Fruit fly (Drosophila melanogaster) whole organism, embryonic: ENCODE measurements around the gene tipE.

Experiments
- ATbp ChIP-seq: fragments of 200-800 bp; sonication (Bioruptor generic); optimal IDR thresholded peaks from 2 replicates; lab custom pipeline; 2017; ENCODE audit warnings: missing biosample characterization, mild to moderate bottlenecking, missing genetic modification characterization, missing genetic modification reagents
- CG10147 ChIP-seq: fragments of 200-800 bp; sonication (Bioruptor generic); optimal IDR thresholded peaks from 2 replicates; lab custom pipeline; 2019; ENCODE audit warnings: missing biosample characterization, mild to moderate bottlenecking, missing genetic modification characterization, moderate library complexity
- CG10209 ChIP-seq: fragments of 200-800 bp; sonication (Bioruptor generic); optimal IDR thresholded peaks from 3 replicates; lab custom pipeline; 2017; ENCODE audit warnings: missing biosample characterization, mild to moderate bottlenecking, missing genetic modification characterization, missing genetic modification reagents
- CG10543 ChIP-seq: fragments of 200-800 bp; sonication (Bioruptor generic); optimal IDR thresholded peaks from 3 replicates; lab custom pipeline; 2017; ENCODE audit warnings: missing biosample characterization, mild to moderate bottlenecking, missing genetic modification characterization, moderate library complexity
- CG12236 ChIP-seq: fragments of 200-800 bp; sonication (Bioruptor generic); optimal IDR thresholded peaks from 2 replicates; lab custom pipeline; 2016; ENCODE audit warnings: missing biosample characterization, missing genetic modification characterization
- CG13424 ChIP-seq: fragments of 200-800 bp; sonication (Bioruptor generic); optimal IDR thresholded peaks from 2 replicates; lab custom pipeline; 2019; ENCODE audit warnings: missing biosample characterization, mild to moderate bottlenecking, missing genetic modification characterization, moderate library complexity
- CG13775 ChIP-seq: fragments of 200-800 bp; sonication (Bioruptor generic); optimal IDR thresholded peaks from 3 replicates; lab custom pipeline; 2017; ENCODE audit warnings: missing biosample characterization, mild to moderate bottlenecking, missing genetic modification characterization
- CG16815 ChIP-seq: fragments of 200-800 bp; sonication (Bioruptor generic); optimal IDR thresholded peaks from 3 replicates; lab custom pipeline; 2017; ENCODE audit warnings: missing biosample characterization, mild to moderate bottlenecking, missing genetic modification characterization
- CG17612 ChIP-seq: fragments of 200-800 bp; sonication (Bioruptor generic); IDR thresholded peaks from 2 replicates; pipeline ENCODE4 v1.3.6; 2022; ENCODE audit warnings: missing biosample characterization, missing genetic modification characterization
- CG1832 ChIP-seq: fragments of 200-800 bp; sonication (Bioruptor generic); optimal IDR thresholded peaks from 2 replicates; lab custom pipeline; 2017; ENCODE audit warnings: missing biosample characterization, mild to moderate bottlenecking, missing genetic modification characterization, inconsistent platforms
- CG2116 ChIP-seq: fragments of 200-800 bp; sonication (Bioruptor generic); optimal IDR thresholded peaks from 3 replicates; lab custom pipeline; 2018; ENCODE audit warnings: missing biosample characterization, mild to moderate bottlenecking, missing genetic modification characterization
- CG30431 ChIP-seq: fragments of 200-800 bp; sonication (Bioruptor generic); optimal IDR thresholded peaks from 2 replicates; lab custom pipeline; 2017; ENCODE audit warnings: missing biosample characterization, missing genetic modification characterization
- CG4424 ChIP-seq: fragments of 200-800 bp; sonication (Bioruptor generic); optimal IDR thresholded peaks from 3 replicates; lab custom pipeline; 2016; ENCODE audit warnings: missing biosample characterization, missing genetic modification characterization
- CG4854 ChIP-seq: fragments of 200-800 bp; sonication (Bioruptor generic); optimal IDR thresholded peaks from 2 replicates; lab custom pipeline; 2016; ENCODE audit warnings: missing biosample characterization, missing genetic modification characterization, inconsistent platforms
- CG5953 ChIP-seq: fragments of 200-800 bp; sonication (Bioruptor generic); IDR thresholded peaks from 2 replicates; pipeline ENCODE4 v1.3.6; 2022; ENCODE audit warnings: missing biosample characterization, missing genetic modification characterization
- CG6254 ChIP-seq: fragments of 200-800 bp; sonication (Bioruptor generic); optimal IDR thresholded peaks from 3 replicates; lab custom pipeline; 2017; ENCODE audit warnings: mild to moderate bottlenecking, missing biosample characterization, missing genetic modification reagents, missing genetic modification characterization
- CG7839 ChIP-seq: fragments of 200-800 bp; sonication (Bioruptor generic); optimal IDR thresholded peaks from 3 replicates; lab custom pipeline; 2018; ENCODE audit warnings: missing biosample characterization, mild to moderate bottlenecking, missing genetic modification characterization, moderate library complexity
- CG8388 ChIP-seq: fragments of 200-800 bp; sonication (Bioruptor generic); optimal IDR thresholded peaks from 2 replicates; lab custom pipeline; 2019; ENCODE audit warnings: missing biosample characterization, mild to moderate bottlenecking, missing genetic modification characterization, moderate library complexity
- CG8765 ChIP-seq: fragments of 200-800 bp; sonication (Bioruptor generic); IDR thresholded peaks from 2 replicates; pipeline ENCODE4 v1.3.6; 2022; ENCODE audit warnings: missing biosample characterization, missing genetic modification characterization
- CG9609 ChIP-seq: fragments of 200-800 bp; sonication (Bioruptor generic); optimal IDR thresholded peaks from 3 replicates; lab custom pipeline; 2016; ENCODE audit warnings: missing biosample characterization, missing genetic modification characterization
- Chrac-16 ChIP-seq: fragments of 200-800 bp; sonication (Bioruptor generic); optimal IDR thresholded peaks from 3 replicates; lab custom pipeline; 2016; ENCODE audit warnings: missing biosample characterization, missing genetic modification characterization
- D19B ChIP-seq: fragments of 200-800 bp; sonication (Bioruptor generic); optimal IDR thresholded peaks from 2 replicates; lab custom pipeline; 2017; ENCODE audit warnings: missing biosample characterization, mild to moderate bottlenecking, missing genetic modification characterization
- Hey ChIP-seq: fragments of 200-800 bp; sonication (Bioruptor generic); optimal IDR thresholded peaks from 3 replicates; lab custom pipeline; 2018; ENCODE audit warnings: missing biosample characterization, mild to moderate bottlenecking, missing genetic modification characterization
- HmgD ChIP-seq: fragments of 200-800 bp; sonication (Bioruptor generic); optimal IDR thresholded peaks from 3 replicates; lab custom pipeline; 2016; ENCODE audit warnings: missing biosample characterization, missing genetic modification characterization
- HmgZ ChIP-seq: fragments of 200-800 bp; sonication (Bioruptor generic); optimal IDR thresholded peaks from 2 replicates; lab custom pipeline; 2018; ENCODE audit warnings: missing biosample characterization, mild to moderate bottlenecking, missing genetic modification characterization
- Hr78 ChIP-seq, 2 experiments: fragments of 200-800 bp in 1 of 2; fragments of >200 bp in 1 of 2; sonication (Bioruptor generic) in 1 of 2; optimal IDR thresholded peaks; 2 replicates each; lab custom pipeline; 2017 to 2019; ENCODE audit warnings: missing biosample characterization in 2 of 2, missing genetic modification characterization in 2 of 2, mild to moderate bottlenecking in 1 of 2, moderate library complexity in 1 of 2
- Oaz ChIP-seq: fragments of 200-800 bp; sonication (Bioruptor generic); IDR thresholded peaks from 2 replicates; pipeline ENCODE4 v1.3.6; 2022; ENCODE audit warnings: missing biosample characterization, missing genetic modification characterization
- Sin3A ChIP-seq: fragments of >200 bp; optimal IDR thresholded peaks from 2 replicates; lab custom pipeline; 2018
- Stat92E ChIP-seq, 3 experiments: fragments of >200 bp in 2 of 3; fragments of 200-800 bp in 1 of 3; sonication (Bioruptor generic) in 1 of 3; optimal IDR thresholded peaks; 2 replicates each; lab custom pipeline; 2017 to 2019; ENCODE audit warnings: missing biosample characterization in 3 of 3, missing genetic modification characterization in 3 of 3, mild to moderate bottlenecking in 1 of 3, moderate library complexity in 1 of 3
- al ChIP-seq: fragments of 200-800 bp; sonication (Bioruptor generic); IDR thresholded peaks from 2 replicates; pipeline ENCODE4 v1.3.6; 2022; ENCODE audit warnings: missing biosample characterization, missing genetic modification characterization
- corto ChIP-seq: fragments of 200-800 bp; sonication (Bioruptor generic); optimal IDR thresholded peaks from 2 replicates; lab custom pipeline; 2016; ENCODE audit warnings: missing biosample characterization, mild to moderate bottlenecking, missing genetic modification characterization, moderate library complexity
- crp ChIP-seq, 2 experiments: fragments of 200-800 bp; sonication (Bioruptor generic); optimal IDR thresholded peaks; 2 replicates in 1 of 2; 3 replicates in 1 of 2; lab custom pipeline; 2017; ENCODE audit warnings: missing biosample characterization in 2 of 2, missing genetic modification characterization in 2 of 2, mild to moderate bottlenecking in 1 of 2, moderate library complexity in 1 of 2
- dan ChIP-seq: fragments of 200-800 bp; sonication (Bioruptor generic); IDR thresholded peaks from 2 replicates; pipeline ENCODE4 v1.3.6; 2022; ENCODE audit warnings: missing biosample characterization, missing genetic modification characterization
- dm ChIP-seq: fragments of 200-800 bp; sonication (Bioruptor generic); optimal IDR thresholded peaks from 3 replicates; lab custom pipeline; 2016; ENCODE audit warnings: missing biosample characterization, missing genetic modification characterization
- ewg ChIP-seq: fragments of 200-800 bp; sonication (Bioruptor generic); optimal IDR thresholded peaks from 3 replicates; lab custom pipeline; 2017; ENCODE audit warnings: mild to moderate bottlenecking, missing biosample characterization, missing genetic modification reagents, missing genetic modification characterization
- fd102C ChIP-seq: fragments of 200-800 bp; sonication (Bioruptor generic); optimal IDR thresholded peaks from 2 replicates; lab custom pipeline; 2018; ENCODE audit warnings: missing biosample characterization, mild to moderate bottlenecking, missing genetic modification characterization, moderate library complexity
- gsb ChIP-seq: fragments of 200-800 bp; sonication (Bioruptor generic); IDR thresholded peaks from 2 replicates; pipeline ENCODE4 v1.3.6; 2022; ENCODE audit warnings: missing biosample characterization, missing genetic modification characterization
- her ChIP-seq: fragments of 200-800 bp; sonication (Bioruptor generic); optimal IDR thresholded peaks from 2 replicates; lab custom pipeline; 2016; ENCODE audit warnings: missing biosample characterization, missing genetic modification characterization
- jigr1 ChIP-seq: fragments of 200-800 bp; sonication (Bioruptor generic); IDR thresholded peaks from 3 replicates; pipeline ENCODE4 v1.3.6; 2022; ENCODE audit warnings: missing biosample characterization, missing genetic modification characterization
- lab ChIP-seq: fragments of 200-800 bp; sonication (Bioruptor generic); optimal IDR thresholded peaks from 3 replicates; lab custom pipeline; 2017; ENCODE audit warnings: missing biosample characterization, missing genetic modification characterization, mild to moderate bottlenecking, moderate library complexity, missing genetic modification reagents
- luna ChIP-seq: fragments of 200-800 bp; sonication (Bioruptor generic); optimal IDR thresholded peaks from 2 replicates; lab custom pipeline; 2016; ENCODE audit warnings: missing biosample characterization, missing genetic modification characterization
- nerfin-2 ChIP-seq: fragments of 200-800 bp; sonication (Bioruptor generic); IDR thresholded peaks from 2 replicates; pipeline ENCODE4 v1.3.6; 2022; ENCODE audit warnings: missing biosample characterization, missing genetic modification characterization; ENCODE audit not compliant: partially characterized antibody
- pita ChIP-seq: fragments of 200-800 bp; sonication (Bioruptor generic); optimal IDR thresholded peaks from 2 replicates; lab custom pipeline; 2017; ENCODE audit warnings: missing biosample characterization, mild to moderate bottlenecking, missing genetic modification characterization
- sd ChIP-seq: fragments of 200-800 bp; sonication (Bioruptor generic); optimal IDR thresholded peaks from 3 replicates; lab custom pipeline; 2018; ENCODE audit warnings: missing biosample characterization, mild to moderate bottlenecking, missing genetic modification characterization, moderate library complexity
- slbo ChIP-seq: fragments of 200-800 bp; sonication (Bioruptor generic); IDR thresholded peaks from 2 replicates; pipeline ENCODE4 v1.3.6; 2022; ENCODE audit warnings: missing biosample characterization, missing genetic modification characterization
- sr ChIP-seq: fragments of 200-800 bp; sonication (Bioruptor generic); IDR thresholded peaks from 3 replicates; pipeline ENCODE4 v1.3.6; 2022; ENCODE audit warnings: missing biosample characterization, missing genetic modification characterization
- toy ChIP-seq: fragments of 200-800 bp; sonication (Bioruptor generic); IDR thresholded peaks from 2 replicates; pipeline ENCODE4 v1.3.6; 2022; ENCODE audit warnings: missing biosample characterization, missing genetic modification characterization
- trh ChIP-seq: fragments of 200-800 bp; sonication (Bioruptor generic); optimal IDR thresholded peaks from 2 replicates; lab custom pipeline; 2016; ENCODE audit warnings: missing biosample characterization, missing genetic modification characterization
- zen2 ChIP-seq: fragments of 200-800 bp; sonication (Bioruptor generic); IDR thresholded peaks from 3 replicates; pipeline ENCODE4 v1.3.6; 2022; ENCODE audit warnings: missing biosample characterization, missing genetic modification characterization; ENCODE audit not compliant: partially characterized antibody

Gene tipE

dm6 chr3L:4138804-4139521 is 49.3 kb upstream of the tipE start, which contains the start of the genes Rop and Ras64B (continued):
- TF ChIP-seq Hey (tag; lab: Kevin White, UChicago) (no peak), CG13424 (tag; lab: Kevin White, UChicago) (no peak), luna (GFP tag; lab: Kevin White, UChicago) (peak; percentile 32), jigr1 (GFP tag; lab: Robert Waterston, UW) (no peak), her (GFP tag; lab: Kevin White, UChicago) (peak; percentile 17), trh (GFP tag; lab: Kevin White, UChicago) (no peak), CG16815 (GFP tag; lab: Kevin White, UChicago) (no peak), corto (GFP tag; lab: Kevin White, UChicago) (no peak), pita (peak; percentile 71), CG4424 (GFP tag; lab: Kevin White, UChicago) (no peak), CG10147 (GFP tag; lab: Kevin White, UChicago) (peak; percentile 33), CG2116 (GFP tag; lab: Kevin White, UChicago) (peak; percentile 58), CG10543 (GFP tag; lab: Kevin White, UChicago) (peak; percentile 63), lab (GFP tag; lab: Kevin White, UChicago) (no peak), CG17612 (GFP tag; lab: Robert Waterston, UW) (no peak), slbo (peak; percentile 13; the same call in 1 of the 2 replicates), fd102C (no peak), CG8765 (no peak), CG5953 (no peak), sr (GFP tag; lab: Robert Waterston, UW) (peak; percentile 32; the same call in 1 of the 3 replicates), CG30431 (GFP tag; lab: Kevin White, UChicago) (no peak), CG8388 (GFP tag; lab: Kevin White, UChicago) (no peak), CG10209 (GFP tag; lab: Kevin White, UChicago) (no peak), dm (GFP tag; lab: Kevin White, UChicago) (peak; percentile 50), ewg (GFP tag; lab: Kevin White, UChicago) (peak; percentile 5), Sin3A (peak; percentile 91), CG9609 (GFP tag; lab: Kevin White, UChicago) (no peak), Hr78 (GFP tag; optimal IDR thresholded peaks at IDR 0.05; lab: Kevin White, UChicago) (no peak), CG1832 (GFP tag; lab: Kevin White, UChicago) (no peak), al (GFP tag; lab: Robert Waterston, UW) (no peak), gsb (GFP tag; lab: Robert Waterston, UW) (no peak), D19B (no peak), CG4854 (GFP tag; lab: Kevin White, UChicago) (peak; percentile 13), HmgZ (tag; lab: Kevin White, UChicago) (peak; percentile 89), CG13775 (peak; percentile 32), Stat92E (GFP tag; optimal IDR thresholded peaks at IDR 0.05; lab: Kevin White, UChicago) (peak in 1 of 3 experiments; percentile 74), Chrac-16 (GFP tag; lab: Kevin White, UChicago) (no peak), sd (tag; lab: Kevin White, UChicago) (peak; percentile 67), Oaz (GFP tag; lab: Robert Waterston, UW) (no peak), CG12236 (no peak), dan (GFP tag; lab: Robert Waterston, UW) (no peak), toy (no peak), CG7839 (tag; lab: Kevin White, UChicago) (no peak), crp (GFP tag; optimal IDR thresholded peaks at IDR 0.05; lab: Kevin White, UChicago) (peak in 1 of 2 experiments; percentile 25), ATbp (GFP tag; lab: Kevin White, UChicago) (no peak), zen2 (GFP tag; lab: Robert Waterston, UW) (no peak; the same call in 1 of the 3 replicates), nerfin-2 (GFP tag; lab: Robert Waterston, UW) (peak; percentile 50), HmgD (GFP tag; lab: Kevin White, UChicago) (peak; percentile 75), CG6254 (GFP tag; lab: Kevin White, UChicago) (no peak)
